Worm (Caenorhabditis elegans): Measurements from ENCODE around the gene ttr-34.
A peak's percentile ranks its signal among the peaks of the same experiment; 100 is the strongest.

ttr-34 gene

ce11 chrX:13159890-13160289, 20.3 kb downstream of the ttr-34 start:
- peak; percentile 32 for TF ChIP-seq nhr-28 (tag; optimal IDR thresholded peaks at IDR 0.05)
- TF ChIP-seq tra-1 (GFP tag; IDR thresholded peaks at IDR 0.05), result 0 out of 2 replicates have a peak, but pooled peaks have one; percentile 15
- no peak for TF ChIP-seq daf-16 (GFP tag; optimal IDR thresholded peaks at IDR 0.05)
- TF ChIP-seq daf-16 (tag; optimal IDR thresholded peaks at IDR 0.05), result peak; percentile 75
- no peak for TF ChIP-seq zag-1 (tag; optimal IDR thresholded peaks at IDR 0.05)
- no peak for TF ChIP-seq pha-4 (GFP tag; IDR thresholded peaks at IDR 0.05)
- TF ChIP-seq pha-4 (tag; optimal IDR thresholded peaks at IDR 0.05), result no peak
- TF ChIP-seq unc-62 (GFP tag; optimal IDR thresholded peaks at IDR 0.05 in 1 of 2), result peak in 1 of 2 experiments; percentile 13
- TF ChIP-seq unc-62 (tag; optimal IDR thresholded peaks at IDR 0.05), result no peak
- TF ChIP-seq dmd-6 (GFP tag; IDR thresholded peaks at IDR 0.05), result 0 out of 2 replicates have a peak, but pooled peaks have one; percentile 13
- no peak for TF ChIP-seq zfp-3 (GFP tag; conservative IDR thresholded peaks at IDR 0.05)

DNA sequence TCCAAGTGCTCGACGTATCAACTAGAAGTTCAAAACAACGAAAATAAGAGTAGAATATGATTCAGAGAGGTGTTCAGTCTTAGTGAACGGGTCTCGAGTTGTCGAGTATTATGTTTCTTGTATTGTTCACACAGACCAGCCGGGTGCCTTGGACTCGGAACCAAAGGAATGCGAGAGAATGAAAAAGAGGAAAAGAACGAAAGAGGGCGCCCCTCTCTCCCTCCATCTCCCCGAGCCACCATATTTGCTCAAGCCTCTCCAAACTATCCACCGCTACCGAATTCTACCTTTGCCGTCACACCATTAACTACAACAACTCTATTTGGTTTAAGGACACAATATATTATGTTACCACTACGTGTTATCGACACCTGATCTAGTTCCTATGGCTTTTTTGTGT, 22.2 kb downstream of the ttr-34 start:
- TF ChIP-seq nhr-28 (tag; optimal IDR thresholded peaks at IDR 0.05) (peak; percentile 19), ceh-62 (tag; optimal IDR thresholded peaks at IDR 0.05) (no peak)

DNA sequence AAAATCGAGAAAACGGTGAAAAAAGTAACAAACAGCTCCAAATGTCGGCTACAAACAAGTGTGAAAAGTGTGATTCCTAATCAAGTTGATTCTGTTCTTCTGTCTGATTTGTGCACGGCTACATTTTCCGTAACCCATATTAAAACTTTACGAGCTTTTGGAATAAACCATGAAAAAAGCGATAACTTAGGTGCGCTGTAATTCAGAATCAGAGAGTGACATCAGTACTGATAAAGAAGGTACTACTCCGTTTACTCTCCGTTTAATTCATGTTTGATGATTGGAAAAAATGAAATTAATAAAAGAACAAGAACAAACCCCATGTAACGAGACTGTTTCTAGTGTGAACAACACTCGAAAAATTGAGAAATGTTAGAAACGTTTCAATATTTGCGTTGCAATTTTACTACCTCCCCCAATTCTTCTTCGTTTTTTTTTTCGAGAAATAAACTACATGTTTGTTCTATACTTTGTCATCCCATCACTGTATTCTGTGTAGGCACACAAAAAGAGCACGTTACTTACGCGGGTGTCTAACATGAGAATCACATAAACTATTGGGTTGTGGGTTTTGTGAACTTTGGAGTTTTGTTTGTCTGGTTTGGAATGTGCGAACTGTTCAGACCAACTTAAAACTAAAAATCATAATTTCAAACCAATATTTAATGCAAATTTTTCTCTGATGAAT, 22.9 kb downstream of the ttr-34 start:
- no peak for TF ChIP-seq zip-11 (GFP tag; IDR thresholded peaks at IDR 0.05)
- no peak for TF ChIP-seq ztf-7 (tag; optimal IDR thresholded peaks at IDR 0.05)
- no peak for TF ChIP-seq aha-1 (tag)
- no peak for TF ChIP-seq skn-1 (tag; optimal IDR thresholded peaks at IDR 0.05)
- no peak for TF ChIP-seq R02D3.7 (tag; optimal IDR thresholded peaks at IDR 0.05)
- peak; percentile 45; the same call in 1 of the 2 replicates for TF ChIP-seq dmd-6 (GFP tag; IDR thresholded peaks at IDR 0.05)
- peak; percentile 47 for TF ChIP-seq pqm-1 (tag; optimal IDR thresholded peaks at IDR 0.05)
- no peak for TF ChIP-seq fkh-10 (GFP tag; optimal IDR thresholded peaks at IDR 0.05)
- no peak for TF ChIP-seq duxl-1 (tag; optimal IDR thresholded peaks at IDR 0.05; ENCODE audit: poor library complexity)
- TF ChIP-seq mxl-2 (GFP tag; conservative IDR thresholded peaks at IDR 0.05), result no peak
- no peak for TF ChIP-seq daf-16 (GFP tag; optimal IDR thresholded peaks at IDR 0.05)
- peak; percentile 66 for TF ChIP-seq daf-16 (tag; optimal IDR thresholded peaks at IDR 0.05)
- TF ChIP-seq nhr-28 (tag; optimal IDR thresholded peaks at IDR 0.05), result peak; percentile 77
- no peak for TF ChIP-seq Y48G9A.11 (GFP tag; IDR thresholded peaks at IDR 0.05)
- no peak for TF ChIP-seq F10B5.3 (tag; optimal IDR thresholded peaks at IDR 0.05)
- TF ChIP-seq mdt-29 (GFP tag; IDR thresholded peaks at IDR 0.05), result no peak
- peak; percentile 31 for TF ChIP-seq hlh-30 (tag; optimal IDR thresholded peaks at IDR 0.05; ENCODE audit: insufficient read depth)
- no peak for TF ChIP-seq nhr-77 (tag; optimal IDR thresholded peaks at IDR 0.05)
- TF ChIP-seq Y75B8A.6 (GFP tag; IDR thresholded peaks at IDR 0.05), result no peak
- TF ChIP-seq attf-4 (tag; optimal IDR thresholded peaks at IDR 0.05), result no peak
- TF ChIP-seq F49E8.2 (tag; optimal IDR thresholded peaks at IDR 0.05; ENCODE audit: borderline replicate concordance), result no peak
- no peak for TF ChIP-seq fos-1 (tag; optimal IDR thresholded peaks at IDR 0.05)
- no peak for TF ChIP-seq daf-19 (GFP tag; conservative IDR thresholded peaks at IDR 0.05)
- no peak for TF ChIP-seq ZK337.2 (GFP tag; IDR thresholded peaks at IDR 0.05)
- TF ChIP-seq Y105C5A.15 (GFP tag; IDR thresholded peaks at IDR 0.05), result no peak
- peak; percentile 94 for TF ChIP-seq php-3 (GFP tag; IDR thresholded peaks at IDR 0.05)
- no peak for TF ChIP-seq unc-62 (GFP tag; optimal IDR thresholded peaks at IDR 0.05 in 1 of 2)
- no peak for TF ChIP-seq unc-62 (tag; optimal IDR thresholded peaks at IDR 0.05)
- no peak for TF ChIP-seq nhr-6 (tag; optimal IDR thresholded peaks at IDR 0.05)
- no peak for TF ChIP-seq sdz-12 (GFP tag; optimal IDR thresholded peaks at IDR 0.05)
- TF ChIP-seq tra-1 (GFP tag; IDR thresholded peaks at IDR 0.05), result no peak
- no peak for TF ChIP-seq T26A8.4 (GFP tag; IDR thresholded peaks at IDR 0.05)
- TF ChIP-seq egl-43 (GFP tag; IDR thresholded peaks at IDR 0.05), result no peak
- no peak for TF ChIP-seq set-16 (GFP tag; IDR thresholded peaks at IDR 0.05)
- no peak for TF ChIP-seq nhr-41 (GFP tag; IDR thresholded peaks at IDR 0.05)
- no peak for TF ChIP-seq ama-1 (optimal IDR thresholded peaks at IDR 0.05)
- TF ChIP-seq hmg-1.1 (GFP tag; IDR thresholded peaks at IDR 0.05), result no peak
- no peak for TF ChIP-seq nhr-42 (GFP tag; IDR thresholded peaks at IDR 0.05)
- no peak for TF ChIP-seq nhr-76 (tag; optimal IDR thresholded peaks at IDR 0.05)
- no peak for TF ChIP-seq madf-5 (GFP tag; IDR thresholded peaks at IDR 0.05)
- no peak for TF ChIP-seq daf-8 (GFP tag; IDR thresholded peaks at IDR 0.05)
- no peak for TF ChIP-seq D1046.2 (GFP tag; IDR thresholded peaks at IDR 0.05)
- no peak for TF ChIP-seq lim-7 (GFP tag; IDR thresholded peaks at IDR 0.05)

Data from whole organism, L4 larva.